Fruit fly (Drosophila melanogaster) whole organism: ENCODE data around the gene CG3534.
"Not testable (repeated sequence)": the region's sequence is repeated elsewhere in the genome, so short reads cannot be mapped to it uniquely, and the experiment has no call there.

ENCODE experiments used
- CG8478 ChIP-seq: fragments of >200 bp; optimal IDR thresholded peaks from 2 replicates; lab custom pipeline; 2018; ENCODE audit warnings: inconsistent platforms
- Dll ChIP-seq: fragments of >200 bp; optimal IDR thresholded peaks from 2 replicates; lab custom pipeline; 2017
- EcR ChIP-seq, 2 experiments: fragments of >200 bp; optimal IDR thresholded peaks; 2 replicates each; lab custom pipeline; 2017; ENCODE audit warnings: missing biosample characterization in 2 of 2, missing genetic modification characterization in 2 of 2, missing genetic modification reagents in 2 of 2
- pan ChIP-seq: fragments of >200 bp; optimal IDR thresholded peaks from 2 replicates; lab custom pipeline; 2017
- psq ChIP-seq: fragments of >200 bp; optimal IDR thresholded peaks from 2 replicates; lab custom pipeline; 2017
- usp ChIP-seq: fragments of >200 bp; optimal IDR thresholded peaks from 2 replicates; lab custom pipeline; 2017; ENCODE audit warnings: missing biosample characterization, missing genetic modification characterization, mixed read lengths

CG3534 gene

DNA sequence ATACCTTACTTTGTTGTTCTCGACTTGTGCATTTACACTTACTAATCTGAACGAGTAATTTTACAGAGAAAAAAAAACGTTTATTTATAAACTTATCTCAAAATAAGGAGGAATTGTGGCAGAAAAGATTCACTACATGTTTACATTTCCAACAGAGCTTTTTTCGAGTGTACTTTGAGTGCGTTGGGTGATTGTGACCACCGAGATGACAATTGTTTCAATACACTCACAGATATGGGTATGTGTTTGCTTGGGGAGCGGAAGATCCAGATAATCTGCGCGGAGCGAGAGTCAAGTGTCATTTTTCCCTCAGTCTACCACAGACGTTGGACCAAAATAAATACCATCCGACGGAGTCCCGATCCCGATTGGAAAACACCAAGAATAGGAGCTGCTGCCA lies 3.5 kb upstream of the CG3534 start, which contains the start of gene CG31274:
Gene CG31274 (plus strand): TSS at position 301 of the 400 bp plus-strand sequence.
- TF ChIP-seq psq; Dll (lab: Kevin White, UChicago); usp (GFP tag; lab: Kevin White, UChicago): not testable (repeated sequence)

DNA sequence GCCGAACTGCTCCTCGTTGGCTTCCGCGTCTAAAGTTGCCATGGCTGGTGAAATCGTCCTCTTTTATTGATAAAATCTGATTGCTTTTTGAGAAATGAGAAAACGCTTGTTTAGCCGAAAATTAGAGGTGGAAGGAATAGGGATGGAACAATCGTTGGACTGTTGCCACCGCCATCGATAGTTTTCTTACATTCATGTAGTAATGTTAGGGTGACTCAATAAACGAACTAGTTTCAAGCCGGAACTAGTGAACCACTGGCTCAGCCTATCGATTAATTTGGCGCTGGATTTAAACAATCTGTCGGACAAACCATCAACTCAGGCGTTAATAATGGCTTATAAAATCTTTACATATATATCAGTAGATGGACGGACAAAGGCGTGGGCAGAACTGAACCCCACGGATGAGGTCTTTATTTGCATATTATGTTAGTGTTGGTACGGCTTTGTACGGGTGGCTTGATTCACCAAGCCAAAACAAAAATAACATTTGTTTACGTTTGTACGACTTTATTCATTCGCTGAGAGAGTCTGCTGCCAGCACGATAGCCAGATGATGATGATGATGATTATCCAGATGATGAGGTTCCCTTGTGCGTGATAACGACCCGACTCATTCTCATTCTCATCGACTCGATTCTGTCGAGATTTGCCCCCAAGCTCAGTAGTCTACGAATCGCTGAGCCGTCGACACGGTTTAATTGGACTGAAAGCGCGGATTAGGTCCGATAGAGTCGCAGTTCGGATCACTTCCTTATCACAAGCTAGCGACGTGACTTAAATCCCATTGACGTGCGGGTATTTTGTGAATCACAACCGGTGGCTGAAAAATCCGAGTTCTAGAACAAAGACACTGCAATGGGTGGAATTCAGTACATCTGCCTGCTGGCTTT lies 6.2 kb downstream of the CG3534 start, which contains the start of the genes Sf3a1 and Irc:
Gene Sf3a1 (minus strand): TSS at position 138 of the 893 bp plus-strand sequence.
Gene Irc (plus strand): TSS at position 658 of the 893 bp plus-strand sequence.
- TF ChIP-seq pan (lab: Kevin White, UChicago) (no peak), Dll (lab: Kevin White, UChicago) (no peak), CG8478 (lab: Kevin White, UChicago) (no peak), psq (no peak), EcR (GFP tag; optimal IDR thresholded peaks at IDR 0.05; lab: Kevin White, UChicago) (no peak), usp (GFP tag; lab: Kevin White, UChicago) (no peak)

DNA sequence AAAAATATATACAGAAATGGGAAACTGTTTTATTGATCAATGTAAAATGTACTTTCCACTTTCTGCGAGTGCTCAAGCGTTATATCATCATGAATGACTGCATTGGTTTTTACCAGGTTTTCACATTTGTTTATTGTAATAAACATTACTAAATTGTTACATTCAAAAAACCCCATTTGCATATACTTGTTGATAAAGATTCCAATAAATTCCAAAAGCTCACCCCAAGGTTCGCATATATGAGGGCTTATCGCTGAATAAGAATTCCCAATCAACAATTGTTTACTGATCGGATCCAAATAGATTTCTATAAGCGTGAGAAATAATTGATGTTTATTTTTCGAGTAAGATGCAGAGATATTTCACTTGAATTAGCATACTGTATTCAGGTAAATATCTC lies 7.2 kb downstream of the CG3534 start:
- no peak for TF ChIP-seq CG8478 (lab: Kevin White, UChicago)
- no peak for TF ChIP-seq usp (GFP tag; lab: Kevin White, UChicago)
- TF ChIP-seq EcR (GFP tag; optimal IDR thresholded peaks at IDR 0.05; lab: Kevin White, UChicago) = no peak
- no peak for TF ChIP-seq psq

DNA sequence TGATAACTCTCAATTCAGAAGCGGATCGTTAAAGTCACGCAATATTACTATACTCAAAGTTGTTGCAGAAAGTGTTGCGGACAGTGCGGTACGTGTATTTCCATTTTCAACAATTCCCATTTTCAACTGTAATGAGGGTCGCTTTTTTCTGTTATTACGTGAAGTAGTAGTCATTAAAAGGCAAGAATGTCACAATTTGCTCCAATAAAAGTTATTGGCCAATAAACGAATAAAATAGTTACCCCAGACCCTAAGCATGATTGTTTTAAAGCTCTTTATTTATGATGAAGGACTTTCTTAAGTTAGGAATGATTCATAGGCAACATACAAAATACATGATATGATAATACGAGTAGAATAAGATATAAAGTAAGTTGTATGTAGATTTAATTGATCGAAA lies 11.1 kb downstream of the CG3534 start:
- TF ChIP-seq EcR (GFP tag; optimal IDR thresholded peaks at IDR 0.05; lab: Kevin White, UChicago) (no peak), psq (no peak), CG8478 (lab: Kevin White, UChicago) (no peak), usp (GFP tag; lab: Kevin White, UChicago) (no peak), Dll (lab: Kevin White, UChicago) (no peak), pan (lab: Kevin White, UChicago) (no peak)

DNA sequence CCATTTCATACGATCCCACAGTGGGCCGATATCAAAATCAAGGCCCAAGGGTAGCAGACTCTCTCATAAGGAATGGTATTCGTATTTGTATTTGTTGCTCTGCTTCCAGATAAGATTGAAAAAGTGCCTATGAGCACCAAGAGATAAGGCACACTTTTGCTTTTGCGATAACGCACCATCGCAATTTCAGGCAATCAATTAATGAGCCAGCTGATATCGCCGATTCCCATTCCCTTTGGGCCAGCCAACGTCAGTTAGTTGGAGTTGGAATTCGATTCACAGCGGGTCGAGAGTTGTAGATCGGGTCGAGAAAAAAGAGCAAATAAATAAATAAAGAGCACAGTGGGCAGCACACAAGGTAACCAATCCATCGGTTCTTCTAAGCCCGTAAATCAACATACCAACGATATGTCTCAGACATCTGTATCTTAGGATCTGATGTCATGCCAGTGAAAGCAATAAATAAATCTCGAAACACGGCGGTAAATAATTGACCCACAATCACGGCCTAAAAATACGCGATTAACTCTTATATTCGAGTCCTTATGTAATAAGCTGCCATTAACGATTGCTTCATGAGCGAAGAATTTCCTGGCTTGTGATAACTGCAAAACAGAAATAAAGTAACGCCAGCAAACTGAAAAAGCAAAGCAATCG lies 11.9 kb downstream of the CG3534 start, which contains the start of gene CG8907:
Gene CG8907 (plus strand): TSS at position 252 of the 657 bp plus-strand sequence.
- no peak for TF ChIP-seq usp (GFP tag; lab: Kevin White, UChicago)
- no peak for TF ChIP-seq psq
- no peak for TF ChIP-seq EcR (GFP tag; optimal IDR thresholded peaks at IDR 0.05; lab: Kevin White, UChicago)
- TF ChIP-seq CG8478 (lab: Kevin White, UChicago) = no peak
- TF ChIP-seq Dll (lab: Kevin White, UChicago) = no peak

DNA sequence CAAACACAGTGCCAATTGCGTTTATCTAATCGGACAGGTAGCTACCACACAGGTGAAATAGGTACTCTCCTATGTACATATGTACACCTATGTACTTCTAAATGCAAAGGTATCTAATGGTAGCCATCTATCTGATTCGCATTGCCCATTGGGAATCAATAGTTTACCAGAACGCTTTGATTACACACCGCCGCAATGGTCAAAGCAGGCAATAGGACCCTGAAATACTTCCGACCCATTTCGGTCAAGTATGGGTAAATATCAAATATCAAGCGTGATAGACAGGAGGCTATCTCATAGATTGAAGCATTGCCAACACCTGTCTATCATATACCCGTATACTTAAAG lies 12.4 kb downstream of the CG3534 start:
- TF ChIP-seq pan (lab: Kevin White, UChicago) (no peak), CG8478 (lab: Kevin White, UChicago) (no peak), psq (no peak), Dll (lab: Kevin White, UChicago) (no peak), EcR (GFP tag; optimal IDR thresholded peaks at IDR 0.05; lab: Kevin White, UChicago) (no peak), usp (GFP tag; lab: Kevin White, UChicago) (no peak)

DNA sequence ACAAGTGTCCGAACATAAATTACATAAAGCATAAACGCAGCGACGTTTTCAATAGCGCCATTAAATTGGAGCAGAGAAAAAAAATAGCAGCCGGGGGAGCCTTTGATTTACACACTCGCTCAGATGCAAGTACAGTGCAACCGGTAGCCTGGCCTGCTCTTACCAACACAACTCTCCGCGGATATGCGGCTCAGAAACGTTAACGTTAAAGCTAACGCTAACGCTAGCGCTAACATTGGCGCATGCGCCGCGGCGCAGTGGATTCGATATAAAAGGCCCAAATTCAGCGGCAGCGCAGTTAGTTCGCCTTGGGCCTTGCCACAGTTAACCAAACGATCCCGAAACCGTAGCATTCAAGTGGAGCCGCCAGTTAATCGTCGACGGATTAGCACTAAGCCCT lies 18.0 kb downstream of the CG3534 start, which contains the start of gene Pxd:
Gene Pxd (plus strand): TSS at position 301 of the 400 bp plus-strand sequence.
- TF ChIP-seq psq = no peak
- TF ChIP-seq Dll (lab: Kevin White, UChicago) = no peak
- no peak for TF ChIP-seq EcR (GFP tag; optimal IDR thresholded peaks at IDR 0.05; lab: Kevin White, UChicago)
- TF ChIP-seq CG8478 (lab: Kevin White, UChicago) = no peak
- no peak for TF ChIP-seq usp (GFP tag; lab: Kevin White, UChicago)
- no peak for TF ChIP-seq pan (lab: Kevin White, UChicago)

DNA sequence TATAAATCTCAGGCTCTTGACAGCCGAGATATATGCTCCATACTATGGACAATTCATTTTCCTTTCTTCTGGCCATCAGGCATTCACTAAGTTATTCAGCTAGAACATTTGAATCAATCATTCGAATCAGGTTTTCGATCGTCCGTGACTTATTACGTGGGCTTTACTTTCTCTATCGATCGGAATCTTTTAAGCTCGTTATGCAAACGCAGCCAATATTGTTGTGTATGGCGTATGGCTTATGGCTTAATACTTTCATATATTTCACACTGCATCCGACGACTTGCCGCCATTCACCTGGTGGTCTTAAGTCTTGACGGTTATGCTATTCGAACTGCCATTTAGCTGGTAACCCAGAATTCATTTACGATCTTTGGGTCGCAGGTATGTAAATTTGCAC lies 19.9 kb downstream of the CG3534 start:
- TF ChIP-seq pan (lab: Kevin White, UChicago) = no peak
- no peak for TF ChIP-seq psq

DNA sequence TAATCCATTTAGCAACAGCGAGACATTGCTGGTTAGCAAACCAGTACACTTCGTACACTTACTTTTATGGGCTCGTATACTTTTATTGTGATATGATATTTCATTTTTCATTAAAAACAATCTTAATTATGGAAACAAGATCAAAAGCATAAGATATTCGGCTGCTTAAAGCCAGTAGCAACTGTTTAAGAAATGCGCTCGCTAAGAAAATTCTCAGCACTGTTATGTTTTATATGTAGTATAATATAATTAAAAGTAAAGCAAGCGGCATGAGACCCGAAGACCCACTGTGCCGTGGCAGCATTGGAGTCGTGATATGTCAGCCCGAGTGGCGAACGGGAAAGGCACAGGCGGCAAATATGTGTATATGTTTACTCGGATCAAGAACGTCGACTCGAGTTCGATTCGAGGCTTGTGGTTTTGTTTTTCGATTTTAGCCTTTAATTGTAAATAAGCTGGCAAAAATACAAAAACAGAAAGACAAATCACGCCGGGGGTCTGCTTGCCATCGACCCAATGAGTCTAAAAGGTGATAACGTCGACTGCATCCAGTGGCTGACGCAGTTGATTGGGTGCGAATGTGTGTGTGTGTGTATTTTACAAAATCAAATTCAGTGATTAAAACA lies 22.8 kb downstream of the CG3534 start:
- no peak for TF ChIP-seq pan (lab: Kevin White, UChicago)
- TF ChIP-seq CG8478 (lab: Kevin White, UChicago) = no peak
- TF ChIP-seq EcR (GFP tag; optimal IDR thresholded peaks at IDR 0.05; lab: Kevin White, UChicago) = no peak
- no peak for TF ChIP-seq usp (GFP tag; lab: Kevin White, UChicago)
- TF ChIP-seq Dll (lab: Kevin White, UChicago) = no peak
- TF ChIP-seq psq = no peak

DNA sequence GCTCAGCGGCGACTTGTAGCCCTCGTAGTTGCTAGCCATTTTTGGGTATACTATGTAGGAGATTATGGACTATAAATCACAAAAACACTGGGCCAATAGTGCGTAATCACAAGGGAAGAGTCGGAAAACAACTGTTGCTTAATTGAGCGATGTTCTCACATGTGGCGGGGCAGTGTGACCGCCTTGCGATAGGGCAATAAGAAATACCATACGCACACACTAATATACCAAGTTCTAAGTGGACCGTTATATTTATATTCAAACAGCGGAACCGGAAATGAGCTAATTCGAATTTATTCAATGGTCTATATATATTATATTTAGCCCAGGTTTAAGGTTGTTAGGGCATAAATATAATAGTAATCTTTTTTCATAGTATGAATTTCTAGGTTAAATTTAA lies 24.7 kb downstream of the CG3534 start, which contains the start of gene Adsl:
Gene Adsl (minus strand): TSS at position 165 of the 400 bp plus-strand sequence.
- TF ChIP-seq EcR (GFP tag; optimal IDR thresholded peaks at IDR 0.05; lab: Kevin White, UChicago) (no peak), Dll (lab: Kevin White, UChicago) (no peak), psq (no peak), CG8478 (lab: Kevin White, UChicago) (no peak), pan (lab: Kevin White, UChicago) (no peak), usp (GFP tag; lab: Kevin White, UChicago) (no peak)

DNA sequence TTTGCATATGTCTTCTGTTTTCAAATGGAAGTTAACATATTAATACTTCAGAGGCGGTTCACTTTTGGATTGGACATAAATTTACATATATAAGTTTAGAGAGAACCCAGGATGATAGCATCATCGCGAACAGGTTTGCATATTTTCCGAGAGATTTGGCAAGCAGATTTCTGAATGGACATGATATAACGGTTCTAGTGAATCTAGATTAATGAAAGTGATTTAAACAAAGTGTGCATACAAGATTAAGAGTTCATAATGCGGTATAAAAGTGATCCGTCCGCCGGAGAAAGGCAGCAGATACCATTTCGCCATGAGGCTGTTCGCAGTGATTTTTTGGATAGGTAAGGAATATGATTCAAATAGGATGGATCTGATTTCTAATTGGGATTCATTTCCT lies 32.1 kb downstream of the CG3534 start, which contains the start of gene CG5225:
Gene CG5225 (plus strand): TSS at position 301 of the 400 bp plus-strand sequence.
- TF ChIP-seq psq (no peak), EcR (GFP tag; optimal IDR thresholded peaks at IDR 0.05; lab: Kevin White, UChicago) (no peak), usp (GFP tag; lab: Kevin White, UChicago) (no peak), pan (lab: Kevin White, UChicago) (no peak), CG8478 (lab: Kevin White, UChicago) (no peak), Dll (lab: Kevin White, UChicago) (no peak)
